Worm (Caenorhabditis elegans) whole organism, young adult: ENCODE data around the gene clc-26.

Source experiments
- Y79H2A.3 ChIP-seq: fragments of 200-800 bp; sonication (Bioruptor generic); conservative IDR thresholded peaks from 2 replicates; pipeline ENCODE4 v1.3.6; 2022; ENCODE audit warnings: missing genetic modification reagents, missing genetic modification characterization, missing compliant biosample characterization
- ama-1 ChIP-seq, 3 experiments: fragments of 150-350 bp in 1 of 3; sonication (generic microtip) in 2 of 3; optimal IDR thresholded peaks; 2 replicates each; lab custom pipeline; 2014 to 2018; ENCODE audit warnings: missing biosample characterization in 2 of 3, missing genetic modification characterization in 2 of 3, missing genetic modification reagents in 2 of 3
- lin-35 ChIP-seq, 3 experiments: fragments of 150-350 bp in 2 of 3; sonication (generic microtip) in 1 of 3; optimal IDR thresholded peaks; 2 replicates each; lab custom pipeline; 2014 to 2018; ENCODE audit warnings: missing biosample characterization in 3 of 3, missing genetic modification characterization in 3 of 3, missing genetic modification reagents in 3 of 3

DNA sequence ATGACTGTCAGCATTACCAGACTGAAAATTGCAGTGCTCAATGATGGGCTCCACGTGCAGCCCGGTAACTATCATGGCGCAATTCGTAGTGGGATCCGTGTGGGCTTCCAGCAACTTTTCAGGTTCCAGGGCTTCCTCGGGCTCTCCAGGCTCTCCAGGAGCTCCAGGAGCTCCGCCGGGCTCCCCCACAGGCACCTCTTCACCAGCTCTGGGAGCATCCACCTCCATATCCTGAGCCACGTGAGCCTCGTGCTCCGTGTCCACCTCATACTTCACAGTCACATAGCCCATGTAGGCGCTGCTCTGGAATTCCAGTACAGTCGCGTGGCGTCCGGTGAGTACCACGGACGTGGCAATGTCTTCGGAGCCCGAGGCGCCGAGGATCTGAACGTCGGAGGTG lies 21.0 kb upstream of the clc-26 start:
- TF ChIP-seq lin-35 (GFP tag; optimal IDR thresholded peaks at IDR 0.05; lab: Kevin White, UChicago) (no peak), ama-1 (optimal IDR thresholded peaks at IDR 0.05; lab: Kevin White, UChicago) (no peak), ama-1 (GFP tag; optimal IDR thresholded peaks at IDR 0.05; lab: Kevin White, UChicago) (no peak), Y79H2A.3 (no peak)
